Worm (Caenorhabditis elegans) whole organism, L2 larva: ENCODE results near the gene Y69A2AR.25.
A peak's percentile ranks its signal among the peaks of the same experiment; 100 is the strongest.

Experiments
- C34F6.9 ChIP-seq: fragments of 150-350 bp; optimal IDR thresholded peaks from 2 replicates; lab custom pipeline; 2014; ENCODE audit warnings: missing biosample characterization, missing genetic modification characterization
- F13H6.1 ChIP-seq: sonication (generic microtip); optimal IDR thresholded peaks from 2 replicates; lab custom pipeline; 2016; ENCODE audit warnings: missing genetic modification characterization, missing compliant biosample characterization
- Y55F3AM.14 ChIP-seq: fragments of 200-800 bp; sonication (Bioruptor generic); optimal IDR thresholded peaks from 2 replicates; lab custom pipeline; 2018; ENCODE audit warnings: mild to moderate bottlenecking, missing genetic modification characterization, missing compliant biosample characterization
- alr-1 ChIP-seq: fragments of 150-350 bp; optimal IDR thresholded peaks from 2 replicates; lab custom pipeline; 2014; ENCODE audit warnings: missing biosample characterization, missing genetic modification characterization
- aly-2 ChIP-seq: fragments of 150-350 bp; optimal IDR thresholded peaks from 2 replicates; lab custom pipeline; 2014; ENCODE audit warnings: missing biosample characterization, missing genetic modification characterization
- ama-1 ChIP-seq: fragments of 150-350 bp; optimal IDR thresholded peaks from 2 replicates; lab custom pipeline; 2018; ENCODE audit warnings: inconsistent platforms
- blmp-1 ChIP-seq: sonication (generic microtip); optimal IDR thresholded peaks from 2 replicates; lab custom pipeline; 2017; ENCODE audit warnings: missing genetic modification characterization, mild to moderate bottlenecking, missing compliant biosample characterization, antibody characterized with exemption, moderate library complexity; ENCODE audit not compliant: insufficient read depth
- ceh-16 ChIP-seq: fragments of 150-350 bp; optimal IDR thresholded peaks from 2 replicates; lab custom pipeline; 2014; ENCODE audit warnings: missing biosample characterization, missing genetic modification characterization
- ceh-82 ChIP-seq: fragments of 150-350 bp; optimal IDR thresholded peaks from 2 replicates; lab custom pipeline; 2014; ENCODE audit warnings: missing biosample characterization, missing genetic modification characterization
- crh-2 ChIP-seq: sonication (generic microtip); optimal IDR thresholded peaks from 2 replicates; lab custom pipeline; 2017; ENCODE audit warnings: missing biosample characterization, missing genetic modification characterization
- dmd-4 ChIP-seq: sonication (generic microtip); optimal IDR thresholded peaks from 2 replicates; lab custom pipeline; 2017; ENCODE audit warnings: missing biosample characterization, missing genetic modification characterization
- egl-27 ChIP-seq: sonication (generic microtip); optimal IDR thresholded peaks from 3 replicates; lab custom pipeline; 2017; ENCODE audit warnings: missing biosample characterization, missing genetic modification reagents, missing genetic modification characterization
- elt-1 ChIP-seq: fragments of 150-350 bp; optimal IDR thresholded peaks from 2 replicates; lab custom pipeline; 2014; ENCODE audit warnings: missing biosample characterization, missing genetic modification characterization
- elt-3 ChIP-seq: sonication (generic microtip); optimal IDR thresholded peaks from 2 replicates; lab custom pipeline; 2017; ENCODE audit warnings: missing biosample characterization, missing genetic modification characterization
- fos-1 ChIP-seq: fragments of 150-350 bp; optimal IDR thresholded peaks from 2 replicates; lab custom pipeline; 2014; ENCODE audit warnings: missing biosample characterization, missing genetic modification characterization
- gmeb-1 ChIP-seq: fragments of 150-350 bp; optimal IDR thresholded peaks from 2 replicates; lab custom pipeline; 2014; ENCODE audit warnings: missing biosample characterization, missing genetic modification characterization
- lin-11 ChIP-seq: fragments of 150-350 bp; sonication (generic microtip); optimal IDR thresholded peaks from 2 replicates; lab custom pipeline; 2014; ENCODE audit warnings: missing biosample characterization, missing genetic modification characterization, inconsistent platforms, mixed read lengths
- lsy-2 ChIP-seq, 2 experiments: fragments of 150-350 bp in 1 of 2; sonication (generic microtip) in 1 of 2; optimal IDR thresholded peaks; 2 replicates each; lab custom pipeline; 2014 to 2017; ENCODE audit warnings: missing biosample characterization in 2 of 2, missing genetic modification characterization in 2 of 2
- mab-5 ChIP-seq: fragments of 150-350 bp; optimal IDR thresholded peaks from 2 replicates; lab custom pipeline; 2014; ENCODE audit warnings: missing biosample characterization, missing genetic modification characterization
- mbf-1 ChIP-seq: sonication (generic microtip); optimal IDR thresholded peaks from 2 replicates; lab custom pipeline; 2017; ENCODE audit warnings: missing biosample characterization, missing genetic modification characterization
- mdl-1 ChIP-seq, 2 experiments: fragments of 150-350 bp in 1 of 2; sonication (generic microtip) in 1 of 2; optimal IDR thresholded peaks; 2 replicates each; lab custom pipeline; 2017; ENCODE audit warnings: missing biosample characterization in 2 of 2, missing genetic modification characterization in 2 of 2
- nhr-10 ChIP-seq: sonication (generic microtip); optimal IDR thresholded peaks from 2 replicates; lab custom pipeline; 2017; ENCODE audit warnings: missing biosample characterization, missing genetic modification characterization
- nhr-11 ChIP-seq: fragments of 150-350 bp; optimal IDR thresholded peaks from 2 replicates; lab custom pipeline; 2014; ENCODE audit warnings: missing biosample characterization, missing genetic modification characterization
- nhr-12 ChIP-seq: fragments of 150-350 bp; optimal IDR thresholded peaks from 2 replicates; lab custom pipeline; 2014; ENCODE audit warnings: missing biosample characterization, missing genetic modification characterization
- nhr-129 ChIP-seq: fragments of 150-350 bp; optimal IDR thresholded peaks from 2 replicates; lab custom pipeline; 2014; ENCODE audit warnings: missing biosample characterization, missing genetic modification characterization
- nhr-21 ChIP-seq: fragments of 150-350 bp; optimal IDR thresholded peaks from 2 replicates; lab custom pipeline; 2014; ENCODE audit warnings: missing biosample characterization, missing genetic modification characterization
- nhr-23 ChIP-seq: fragments of 150-350 bp; optimal IDR thresholded peaks from 2 replicates; lab custom pipeline; 2014; ENCODE audit warnings: missing biosample characterization, missing genetic modification reagents, missing genetic modification characterization
- nhr-237 ChIP-seq: fragments of 150-350 bp; optimal IDR thresholded peaks from 2 replicates; lab custom pipeline; 2014; ENCODE audit warnings: missing biosample characterization, missing genetic modification characterization
- nhr-25 ChIP-seq: fragments of 150-350 bp; sonication (generic microtip); optimal IDR thresholded peaks from 3 replicates; lab custom pipeline; 2014; ENCODE audit warnings: missing biosample characterization, missing genetic modification characterization
- nhr-6 ChIP-seq: fragments of 150-350 bp; optimal IDR thresholded peaks from 2 replicates; lab custom pipeline; 2014; ENCODE audit warnings: missing biosample characterization, missing genetic modification characterization
- nhr-77 ChIP-seq: fragments of 150-350 bp; optimal IDR thresholded peaks from 2 replicates; lab custom pipeline; 2014; ENCODE audit warnings: missing biosample characterization, missing genetic modification characterization
- peb-1 ChIP-seq: fragments of 150-350 bp; optimal IDR thresholded peaks from 2 replicates; lab custom pipeline; 2014; ENCODE audit warnings: missing biosample characterization, missing genetic modification characterization
- sem-4 ChIP-seq: fragments of 150-350 bp; optimal IDR thresholded peaks from 2 replicates; lab custom pipeline; 2014; ENCODE audit warnings: missing biosample characterization, missing genetic modification reagents, missing genetic modification characterization
- skn-1 ChIP-seq: sonication (generic microtip); optimal IDR thresholded peaks from 2 replicates; lab custom pipeline; 2017; ENCODE audit warnings: missing biosample characterization, missing genetic modification characterization
- sma-3 ChIP-seq: sonication (generic microtip); optimal IDR thresholded peaks from 2 replicates; lab custom pipeline; 2016; ENCODE audit warnings: missing genetic modification reagents, missing genetic modification characterization, missing compliant biosample characterization
- sma-9 ChIP-seq, 2 experiments: fragments of 150-350 bp in 1 of 2; sonication (generic microtip) in 1 of 2; optimal IDR thresholded peaks; 2 replicates each; lab custom pipeline; 2014 to 2016; ENCODE audit warnings: missing genetic modification characterization in 2 of 2, mild to moderate bottlenecking in 1 of 2, missing biosample characterization in 1 of 2, missing compliant biosample characterization in 1 of 2, missing genetic modification reagents in 1 of 2, moderate library complexity in 1 of 2
- snpc-4 ChIP-seq: fragments of 150-350 bp; optimal IDR thresholded peaks from 2 replicates; lab custom pipeline; 2014; ENCODE audit warnings: missing biosample characterization, missing genetic modification characterization
- unc-39 ChIP-seq: fragments of 150-350 bp; optimal IDR thresholded peaks from 2 replicates; lab custom pipeline; 2014; ENCODE audit warnings: missing biosample characterization, missing genetic modification characterization
- unc-55 ChIP-seq: fragments of 150-350 bp; sonication (generic microtip); optimal IDR thresholded peaks from 3 replicates; lab custom pipeline; 2014; ENCODE audit warnings: missing biosample characterization, missing genetic modification reagents, missing genetic modification characterization
- unc-62 ChIP-seq: fragments of 150-350 bp; optimal IDR thresholded peaks from 2 replicates; lab custom pipeline; 2014; ENCODE audit warnings: missing biosample characterization, missing genetic modification reagents, missing genetic modification characterization
- zag-1 ChIP-seq: fragments of 150-350 bp; optimal IDR thresholded peaks from 2 replicates; lab custom pipeline; 2014; ENCODE audit warnings: missing biosample characterization, missing genetic modification characterization
- ztf-1 ChIP-seq: fragments of 200-800 bp; sonication (Bioruptor generic); conservative IDR thresholded peaks from 2 replicates; pipeline ENCODE4 v1.3.6; 2022; ENCODE audit warnings: missing genetic modification characterization, missing compliant biosample characterization
- ztf-11 ChIP-seq: sonication (generic microtip); optimal IDR thresholded peaks from 2 replicates; lab custom pipeline; 2017; ENCODE audit warnings: missing biosample characterization, missing genetic modification characterization

Y69A2AR.25 gene

ce11 chrIV:2610974-2611373, 42.8 kb upstream of the Y69A2AR.25 start:
- no peak for TF ChIP-seq sma-9 (GFP tag; optimal IDR thresholded peaks at IDR 0.05; lab: Kevin White, UChicago)
- TF ChIP-seq sma-9 (tag; optimal IDR thresholded peaks at IDR 0.05; lab: Kevin White, UChicago): no peak
- TF ChIP-seq peb-1 (tag; lab: Kevin White, UChicago): no peak
- no peak for TF ChIP-seq mab-5
- TF ChIP-seq nhr-237: no peak
- no peak for TF ChIP-seq F13H6.1
- no peak for TF ChIP-seq egl-27 (tag; lab: Kevin White, UChicago)
- TF ChIP-seq elt-1 (tag; lab: Kevin White, UChicago): no peak
- TF ChIP-seq gmeb-1 (tag; lab: Kevin White, UChicago): no peak
- no peak for TF ChIP-seq crh-2 (tag; lab: Kevin White, UChicago)
- TF ChIP-seq unc-39: no peak
- no peak for TF ChIP-seq unc-62 (GFP tag; lab: Kevin White, UChicago)

- no peak for TF ChIP-seq ztf-1 (GFP tag; lab: Robert Waterston, UW)
- no peak for TF ChIP-seq nhr-6 (tag; lab: Kevin White, UChicago)
- no peak for TF ChIP-seq aly-2
- no peak for TF ChIP-seq sma-3 (GFP tag; lab: Kevin White, UChicago)
- TF ChIP-seq snpc-4 (tag; lab: Kevin White, UChicago): no peak
- TF ChIP-seq elt-1 (tag; lab: Kevin White, UChicago): no peak
- no peak for TF ChIP-seq skn-1 (tag; lab: Kevin White, UChicago)
- no peak for TF ChIP-seq ceh-82 (tag; lab: Kevin White, UChicago)
- TF ChIP-seq unc-55: no peak
- no peak for TF ChIP-seq nhr-23 (tag; lab: Kevin White, UChicago)
- no peak for TF ChIP-seq mab-5
- no peak for TF ChIP-seq elt-3 (tag; lab: Kevin White, UChicago)
- no peak for TF ChIP-seq unc-39
- TF ChIP-seq nhr-25 (tag; lab: Kevin White, UChicago): no peak
- TF ChIP-seq unc-62 (GFP tag; lab: Kevin White, UChicago): no peak
- TF ChIP-seq dmd-4 (tag; lab: Kevin White, UChicago): no peak
- no peak for TF ChIP-seq fos-1
- no peak for TF ChIP-seq C34F6.9 (tag; lab: Kevin White, UChicago)
- TF ChIP-seq blmp-1 (tag; lab: Kevin White, UChicago): no peak
- no peak for TF ChIP-seq nhr-10 (tag; lab: Kevin White, UChicago)
Measured at ce11 chrIV:2610409-2610808, 42.2 kb upstream of the Y69A2AR.25 start, which contains the start of gene Y69A2AR.32. Y69A2AR.32 (plus strand) TSS chrIV:2610436.

- TF ChIP-seq blmp-1 (tag; lab: Kevin White, UChicago) (peak; percentile 18), unc-55 (no peak), nhr-21 (peak; percentile 2), crh-2 (tag; lab: Kevin White, UChicago) (peak; percentile 3), nhr-25 (tag; lab: Kevin White, UChicago) (peak; percentile 42), nhr-6 (tag; lab: Kevin White, UChicago) (no peak)
Measured at ce11 chrIV:2607513-2608101, 39.4 kb upstream of the Y69A2AR.25 start, which contains the start of gene vamp-7. vamp-7 (plus strand) TSS chrIV:2608051.

- TF ChIP-seq nhr-77: no peak
- TF ChIP-seq lin-11 (tag; lab: Kevin White, UChicago): no peak
- TF ChIP-seq blmp-1 (tag; lab: Kevin White, UChicago): no peak
Measured at ce11 chrIV:2606572-2606971, 38.4 kb upstream of the Y69A2AR.25 start.

ce11 chrIV:2603556-2604021, 35.4 kb upstream of the Y69A2AR.25 start:
- TF ChIP-seq alr-1 (tag; lab: Kevin White, UChicago) (no peak), fos-1 (no peak), mbf-1 (tag; lab: Kevin White, UChicago) (no peak), mab-5 (no peak), F13H6.1 (no peak), sem-4 (no peak), zag-1 (tag; lab: Kevin White, UChicago) (no peak), nhr-129 (tag; lab: Kevin White, UChicago) (peak; percentile 73), ceh-16 (tag; lab: Kevin White, UChicago) (no peak), nhr-23 (tag; lab: Kevin White, UChicago) (no peak), ama-1 (lab: Kevin White, UChicago) (no peak), nhr-12 (tag; lab: Kevin White, UChicago) (no peak), nhr-21 (peak; percentile 10), elt-3 (tag; lab: Kevin White, UChicago) (no peak), ztf-11 (no peak), sma-9 (GFP tag; optimal IDR thresholded peaks at IDR 0.05; lab: Kevin White, UChicago) (peak; percentile 68), sma-9 (tag; optimal IDR thresholded peaks at IDR 0.05; lab: Kevin White, UChicago) (no peak), C34F6.9 (tag; lab: Kevin White, UChicago) (peak; percentile 37), egl-27 (tag; lab: Kevin White, UChicago) (no peak), mdl-1 (tag; optimal IDR thresholded peaks at IDR 0.05; lab: Kevin White, UChicago) (no peak), ztf-1 (GFP tag; lab: Robert Waterston, UW) (no peak), Y55F3AM.14 (GFP tag; lab: Kevin White, UChicago) (peak; percentile 44), lsy-2 (tag; optimal IDR thresholded peaks at IDR 0.05; lab: Kevin White, UChicago) (peak in 1 of 2 experiments; percentile 34), nhr-11 (tag; lab: Kevin White, UChicago) (no peak)
